Fruit fly (Drosophila melanogaster) whole organism, embryonic: ENCODE measurements around the gene Pep.

Experiments
- Abd-B ChIP-seq: fragments of 200-800 bp; sonication (Bioruptor generic); optimal IDR thresholded peaks from 2 replicates; lab custom pipeline; 2018; ENCODE audit warnings: missing biosample characterization, mild to moderate bottlenecking, missing genetic modification characterization, moderate library complexity
- Atf6 ChIP-seq: fragments of 200-800 bp; sonication (Bioruptor generic); IDR thresholded peaks from 2 replicates; pipeline ENCODE4 v1.3.6; 2022; ENCODE audit warnings: missing biosample characterization, missing genetic modification characterization
- Bgb ChIP-seq: fragments of 200-800 bp; sonication (Bioruptor generic); IDR thresholded peaks from 2 replicates; pipeline ENCODE4 v1.3.6; 2022; ENCODE audit warnings: missing biosample characterization, missing genetic modification characterization; ENCODE audit not compliant: partially characterized antibody
- CG10209 ChIP-seq: fragments of 200-800 bp; sonication (Bioruptor generic); optimal IDR thresholded peaks from 3 replicates; lab custom pipeline; 2017; ENCODE audit warnings: missing biosample characterization, mild to moderate bottlenecking, missing genetic modification characterization, missing genetic modification reagents
- CG10267 ChIP-seq: fragments of 200-800 bp; sonication (Bioruptor generic); optimal IDR thresholded peaks from 2 replicates; lab custom pipeline; 2018; ENCODE audit warnings: missing biosample characterization, mild to moderate bottlenecking, missing genetic modification characterization, moderate library complexity
- CG10321 ChIP-seq: fragments of 200-800 bp; sonication (Bioruptor generic); IDR thresholded peaks from 2 replicates; pipeline ENCODE4 v1.3.6; 2022; ENCODE audit warnings: missing biosample characterization, missing genetic modification characterization
- CG10543 ChIP-seq: fragments of 200-800 bp; sonication (Bioruptor generic); optimal IDR thresholded peaks from 3 replicates; lab custom pipeline; 2017; ENCODE audit warnings: missing biosample characterization, mild to moderate bottlenecking, missing genetic modification characterization, moderate library complexity
- CG11247 ChIP-seq: fragments of 200-800 bp; sonication (Bioruptor generic); IDR thresholded peaks from 2 replicates; pipeline ENCODE4 v1.3.6; 2022; ENCODE audit warnings: missing biosample characterization, missing genetic modification characterization
- CG11723 ChIP-seq: fragments of 200-800 bp; sonication (Bioruptor generic); optimal IDR thresholded peaks from 2 replicates; lab custom pipeline; 2017; ENCODE audit warnings: missing biosample characterization, mild to moderate bottlenecking, missing genetic modification characterization
- CG13624 ChIP-seq: fragments of 200-800 bp; sonication (Bioruptor generic); optimal IDR thresholded peaks from 2 replicates; lab custom pipeline; 2016; ENCODE audit warnings: missing biosample characterization, missing genetic modification characterization
- CG16779 ChIP-seq: fragments of 200-800 bp; sonication (Bioruptor generic); IDR thresholded peaks from 2 replicates; pipeline ENCODE4 v1.3.6; 2022; ENCODE audit warnings: missing biosample characterization, missing genetic modification characterization
- CG30403 ChIP-seq: fragments of 200-800 bp; sonication (Bioruptor generic); optimal IDR thresholded peaks from 3 replicates; lab custom pipeline; 2016; ENCODE audit warnings: missing biosample characterization, missing genetic modification characterization
- CG5180 ChIP-seq: fragments of 200-800 bp; sonication (Bioruptor generic); optimal IDR thresholded peaks from 3 replicates; lab custom pipeline; 2017; ENCODE audit warnings: missing biosample characterization, missing genetic modification characterization, mild to moderate bottlenecking, moderate library complexity, missing genetic modification reagents
- CG6272 ChIP-seq: fragments of 200-800 bp; sonication (Bioruptor generic); IDR thresholded peaks from 2 replicates; pipeline ENCODE4 v1.3.6; 2022; ENCODE audit warnings: missing biosample characterization, missing genetic modification characterization
- CG6813 ChIP-seq: fragments of 200-800 bp; sonication (Bioruptor generic); optimal IDR thresholded peaks from 2 replicates; lab custom pipeline; 2017; ENCODE audit warnings: missing biosample characterization, missing genetic modification characterization, mild to moderate bottlenecking, moderate library complexity, missing genetic modification reagents
- CG8478 ChIP-seq: fragments of >200 bp; optimal IDR thresholded peaks from 2 replicates; lab custom pipeline; 2018
- Dek ChIP-seq: fragments of 200-800 bp; sonication (Bioruptor generic); optimal IDR thresholded peaks from 3 replicates; lab custom pipeline; 2019; ENCODE audit warnings: missing biosample characterization, mild to moderate bottlenecking, missing genetic modification characterization, moderate library complexity
- Ets65A ChIP-seq: fragments of 200-800 bp; sonication (Bioruptor generic); peaks from one replicate; lab custom pipeline; 2016; ENCODE audit warnings: missing biosample characterization, missing genetic modification characterization
- HmgZ ChIP-seq: fragments of 200-800 bp; sonication (Bioruptor generic); optimal IDR thresholded peaks from 2 replicates; lab custom pipeline; 2018; ENCODE audit warnings: missing biosample characterization, mild to moderate bottlenecking, missing genetic modification characterization
- Hr51 ChIP-seq, 2 experiments: fragments of 200-800 bp; sonication (Bioruptor generic); optimal IDR thresholded peaks; 2 replicates in 1 of 2; 3 replicates in 1 of 2; lab custom pipeline; 2016 to 2018; ENCODE audit warnings: missing biosample characterization in 2 of 2, missing genetic modification characterization in 2 of 2, mild to moderate bottlenecking in 1 of 2, moderate library complexity in 1 of 2
- Hsf ChIP-seq: fragments of 200-800 bp; sonication (Bioruptor generic); optimal IDR thresholded peaks from 3 replicates; lab custom pipeline; 2016; ENCODE audit warnings: missing biosample characterization, missing genetic modification characterization
- PHDP ChIP-seq: fragments of 200-800 bp; sonication (Bioruptor generic); optimal IDR thresholded peaks from 3 replicates; lab custom pipeline; 2018; ENCODE audit warnings: missing biosample characterization, mild to moderate bottlenecking, missing genetic modification characterization, moderate library complexity
- Pdp1 ChIP-seq, 2 experiments: fragments of 200-800 bp; sonication (Bioruptor generic); optimal IDR thresholded peaks; 3 replicates each; lab custom pipeline; 2016; ENCODE audit warnings: missing biosample characterization in 2 of 2, missing genetic modification characterization in 2 of 2, mild to moderate bottlenecking in 1 of 2, moderate library complexity in 1 of 2
- Poxn ChIP-seq: fragments of 200-800 bp; sonication (Bioruptor generic); IDR thresholded peaks from 2 replicates; pipeline ENCODE4 v1.3.6; 2022; ENCODE audit warnings: missing biosample characterization, missing genetic modification characterization
- Sox102F ChIP-seq: fragments of 200-800 bp; sonication (Bioruptor generic); optimal IDR thresholded peaks from 2 replicates; lab custom pipeline; 2018; ENCODE audit warnings: missing biosample characterization, mild to moderate bottlenecking, missing genetic modification characterization, moderate library complexity
- TFAM ChIP-seq: fragments of 200-800 bp; sonication (Bioruptor generic); optimal IDR thresholded peaks from 2 replicates; lab custom pipeline; 2017; ENCODE audit warnings: missing biosample characterization, missing genetic modification characterization, inconsistent platforms
- YL-1 ChIP-seq: fragments of 200-800 bp; sonication (Bioruptor generic); optimal IDR thresholded peaks from 3 replicates; lab custom pipeline; 2017; ENCODE audit warnings: missing biosample characterization, mild to moderate bottlenecking, missing genetic modification characterization
- bigmax ChIP-seq: fragments of 200-800 bp; sonication (Bioruptor generic); optimal IDR thresholded peaks from 2 replicates; lab custom pipeline; 2018; ENCODE audit warnings: missing biosample characterization, mild to moderate bottlenecking, missing genetic modification characterization
- bowl ChIP-seq: fragments of 200-800 bp; sonication (Bioruptor generic); IDR thresholded peaks from 2 replicates; pipeline ENCODE4 v1.3.6; 2022; ENCODE audit warnings: missing biosample characterization, missing genetic modification characterization
- cas ChIP-seq: fragments of 200-800 bp; sonication (Bioruptor generic); IDR thresholded peaks from 2 replicates; pipeline ENCODE4 v1.3.6; 2022; ENCODE audit warnings: missing biosample characterization, missing genetic modification characterization
- dysf ChIP-seq: fragments of 200-800 bp; sonication (Bioruptor generic); IDR thresholded peaks from 3 replicates; pipeline ENCODE4 v1.3.6; 2022; ENCODE audit warnings: missing biosample characterization, missing genetic modification characterization
- emc ChIP-seq: fragments of 200-800 bp; sonication (Bioruptor generic); optimal IDR thresholded peaks from 2 replicates; lab custom pipeline; 2016; ENCODE audit warnings: missing biosample characterization, missing genetic modification characterization
- fd64A ChIP-seq: fragments of 200-800 bp; sonication (Bioruptor generic); optimal IDR thresholded peaks from 3 replicates; lab custom pipeline; 2018; ENCODE audit warnings: missing biosample characterization, mild to moderate bottlenecking, missing genetic modification characterization
- gem ChIP-seq: fragments of 200-800 bp; sonication (Bioruptor generic); optimal IDR thresholded peaks from 2 replicates; lab custom pipeline; 2019; ENCODE audit warnings: missing biosample characterization, mild to moderate bottlenecking, missing genetic modification characterization, moderate library complexity
- gt ChIP-seq: fragments of 200-800 bp; sonication (Bioruptor generic); IDR thresholded peaks from 2 replicates; pipeline ENCODE4 v1.3.6; 2022; ENCODE audit warnings: missing biosample characterization, missing genetic modification characterization
- ken ChIP-seq: fragments of 200-800 bp; sonication (Bioruptor generic); IDR thresholded peaks from 3 replicates; pipeline ENCODE4 v1.3.6; 2022; ENCODE audit warnings: missing biosample characterization, missing genetic modification characterization
- lmd ChIP-seq: fragments of 200-800 bp; sonication (Bioruptor generic); IDR thresholded peaks from 2 replicates; pipeline ENCODE4 v1.3.6; 2022; ENCODE audit warnings: missing biosample characterization, missing genetic modification characterization
- luna ChIP-seq: fragments of 200-800 bp; sonication (Bioruptor generic); optimal IDR thresholded peaks from 2 replicates; lab custom pipeline; 2016; ENCODE audit warnings: missing biosample characterization, missing genetic modification characterization
- oc ChIP-seq: fragments of 200-800 bp; sonication (Bioruptor generic); optimal IDR thresholded peaks from 2 replicates; lab custom pipeline; 2018; ENCODE audit warnings: missing biosample characterization, mild to moderate bottlenecking, missing genetic modification characterization, moderate library complexity
- onecut ChIP-seq: fragments of 200-800 bp; sonication (Bioruptor generic); IDR thresholded peaks from 2 replicates; pipeline ENCODE4 v1.3.6; 2022; ENCODE audit warnings: missing biosample characterization, missing genetic modification characterization
- pan ChIP-seq, 4 experiments: fragments of >200 bp in 3 of 4; fragments of 200-800 bp in 1 of 4; sonication (Bioruptor generic) in 1 of 4; optimal IDR thresholded peaks in 3 of 4; IDR thresholded peaks in 1 of 4; 2 replicates each; pipeline versions ENCODE4 v1.3.6 to Lab custom; 2017 to 2022; ENCODE audit warnings: missing biosample characterization in 2 of 4, missing genetic modification characterization in 2 of 4, mixed read lengths in 1 of 4
- pho ChIP-seq: fragments of 200-800 bp; sonication (Bioruptor generic); optimal IDR thresholded peaks from 2 replicates; lab custom pipeline; 2016; ENCODE audit warnings: missing biosample characterization, missing genetic modification characterization
- pros ChIP-seq: fragments of 200-800 bp; sonication (Bioruptor generic); optimal IDR thresholded peaks from 3 replicates; lab custom pipeline; 2019; ENCODE audit warnings: missing biosample characterization, mild to moderate bottlenecking, missing genetic modification characterization, moderate library complexity
- salm ChIP-seq: fragments of 200-800 bp; sonication (Bioruptor generic); optimal IDR thresholded peaks from 2 replicates; lab custom pipeline; 2018; ENCODE audit warnings: missing biosample characterization, mild to moderate bottlenecking, missing genetic modification characterization
- sc ChIP-seq, 3 experiments: fragments of >200 bp in 2 of 3; fragments of 200-800 bp in 1 of 3; sonication (Bioruptor generic) in 1 of 3; optimal IDR thresholded peaks; 2 replicates in 2 of 3; 3 replicates in 1 of 3; lab custom pipeline; 2017; ENCODE audit warnings: mild to moderate bottlenecking in 1 of 3, missing biosample characterization in 1 of 3, missing genetic modification characterization in 1 of 3, missing genetic modification reagents in 1 of 3
- schlank ChIP-seq: fragments of 200-800 bp; sonication (Bioruptor generic); optimal IDR thresholded peaks from 2 replicates; lab custom pipeline; 2018; ENCODE audit warnings: missing biosample characterization, mild to moderate bottlenecking, missing genetic modification characterization
- sisA ChIP-seq: fragments of 200-800 bp; sonication (Bioruptor generic); IDR thresholded peaks from 2 replicates; pipeline ENCODE4 v1.3.6; 2022; ENCODE audit warnings: missing biosample characterization, missing genetic modification characterization
- vnd ChIP-seq: fragments of 200-800 bp; sonication (Bioruptor generic); IDR thresholded peaks from 3 replicates; pipeline ENCODE4 v1.3.6; 2022; ENCODE audit warnings: missing biosample characterization, missing genetic modification characterization; ENCODE audit not compliant: partially characterized antibody

Pep gene

DNA sequence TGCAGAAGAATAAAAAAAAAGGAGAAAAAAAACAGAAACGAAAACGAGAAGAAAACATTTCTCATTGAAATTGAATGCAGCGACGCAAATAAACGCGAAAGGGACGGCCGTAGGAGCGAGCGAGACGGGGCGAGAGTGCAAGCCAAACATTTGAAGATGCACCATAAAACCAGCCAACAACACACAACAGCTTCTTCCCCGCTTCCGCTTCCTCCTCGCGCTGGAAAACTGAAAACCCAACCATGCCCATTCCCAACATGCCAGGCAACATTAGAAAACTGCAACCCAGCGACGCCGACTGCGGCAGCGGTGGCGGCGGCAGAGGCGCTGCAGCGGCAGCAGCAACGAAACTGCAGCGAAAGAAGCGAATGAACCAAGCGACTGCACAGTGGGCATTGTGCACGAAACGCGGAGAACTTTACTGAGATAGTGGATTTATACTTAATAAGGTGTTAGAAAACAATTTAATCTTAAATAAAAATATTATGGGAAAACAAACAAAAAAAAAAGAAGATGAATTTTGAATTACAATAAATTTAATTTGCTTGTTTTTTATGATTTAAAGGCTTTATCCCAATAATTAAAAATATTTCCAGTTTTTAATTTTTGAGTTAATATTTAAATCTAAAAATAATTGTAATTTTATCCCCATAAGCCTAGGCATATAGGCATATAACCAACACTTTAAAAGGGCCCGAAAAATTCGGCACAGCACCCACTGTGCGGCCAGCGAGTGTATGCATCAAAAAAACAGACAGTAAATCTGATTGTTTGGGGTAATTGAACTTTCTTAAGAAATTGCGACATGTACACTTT lies 33.7 kb downstream of the Pep start (continued):
- TF ChIP-seq CG16779 (GFP tag; lab: Robert Waterston, UW) (no peak), CG13624 (GFP tag; lab: Kevin White, UChicago) (no peak), HmgZ (tag; lab: Kevin White, UChicago) (no peak), YL-1 (GFP tag; lab: Kevin White, UChicago) (no peak), CG8478 (no peak), gem (peak; percentile 84), emc (GFP tag; lab: Kevin White, UChicago) (no peak), TFAM (GFP tag; lab: Kevin White, UChicago) (no peak), Sox102F (GFP tag; lab: Kevin White, UChicago) (peak; percentile 83), lmd (GFP tag; lab: Robert Waterston, UW) (peak; percentile 46; the same call in 1 of the 2 replicates), luna (no peak), ken (GFP tag; lab: Robert Waterston, UW) (no peak), Poxn (GFP tag; lab: Robert Waterston, UW) (no peak), vnd (GFP tag; lab: Robert Waterston, UW) (no peak), pho (no peak), CG10321 (GFP tag; lab: Robert Waterston, UW) (no peak), gt (GFP tag; lab: Robert Waterston, UW) (no peak), dysf (GFP tag; lab: Robert Waterston, UW) (peak; percentile 30; the same call in 1 of the 3 replicates), sisA (GFP tag; lab: Robert Waterston, UW) (peak; percentile 46; the same call in 1 of the 2 replicates), CG6813 (GFP tag; lab: Kevin White, UChicago) (peak; percentile 47), onecut (GFP tag; lab: Robert Waterston, UW) (peak; percentile 32; the same call in 1 of the 2 replicates), salm (tag; lab: Kevin White, UChicago) (peak; percentile 8), Abd-B (peak; percentile 61), bowl (GFP tag; lab: Robert Waterston, UW) (no peak), oc (tag; lab: Kevin White, UChicago) (peak; percentile 9), CG10209 (peak; percentile 72), CG10543 (GFP tag; lab: Kevin White, UChicago) (no peak), Hr51 (GFP tag; optimal IDR thresholded peaks at IDR 0.05; lab: Kevin White, UChicago) (peak in 1 of 2 experiments; percentile 79), CG10267 (tag; lab: Kevin White, UChicago) (peak; percentile 74), pros (GFP tag; lab: Kevin White, UChicago) (no peak), CG30403 (GFP tag; lab: Kevin White, UChicago) (peak; percentile 57), Ets65A (GFP tag; lab: Kevin White, UChicago) (peak; percentile 71), Bgb (0 out of 2 replicates have a peak, but pooled peaks have one; percentile 15), Dek (no peak), bigmax (no peak), CG6272 (no peak), Hsf (GFP tag; lab: Kevin White, UChicago) (peak; percentile 39), CG11723 (GFP tag; lab: Kevin White, UChicago) (peak; percentile 36), CG11247 (GFP tag; lab: Robert Waterston, UW) (no peak), sc (optimal IDR thresholded peaks at IDR 0.05; lab: Kevin White, UChicago) (no peak), sc (GFP tag; optimal IDR thresholded peaks at IDR 0.05; lab: Kevin White, UChicago) (peak; percentile 86), Pdp1 (GFP tag; optimal IDR thresholded peaks at IDR 0.05; lab: Kevin White, UChicago) (no peak), cas (GFP tag; lab: Robert Waterston, UW) (no peak), schlank (tag; lab: Kevin White, UChicago) (no peak), pan (optimal IDR thresholded peaks at IDR 0.05; lab: Kevin White, UChicago) (no peak), pan (GFP tag; optimal IDR thresholded peaks at IDR 0.05 in 1 of 2, IDR thresholded peaks at IDR 0.05 in 1 of 2) (no peak), Atf6 (GFP tag; lab: Robert Waterston, UW) (no peak), PHDP (tag; lab: Kevin White, UChicago) (peak; percentile 64), fd64A (no peak), CG5180 (GFP tag; lab: Kevin White, UChicago) (peak; percentile 23)
